Worm (Caenorhabditis elegans) whole organism, midembryonic: ENCODE measurements around the gene K02E7.11.

Experiments used
- flt-1 ChIP-seq: fragments of 200-800 bp; sonication (Bioruptor generic); IDR thresholded peaks from 2 replicates; pipeline ENCODE4 v1.3.6; 2022; ENCODE audit warnings: missing genetic modification characterization, missing compliant biosample characterization
- klf-2 ChIP-seq: fragments of 200-800 bp; sonication (Bioruptor generic); conservative IDR thresholded peaks from 2 replicates; pipeline ENCODE4 v1.3.6; 2022; ENCODE audit warnings: missing genetic modification reagents, missing genetic modification characterization, missing compliant biosample characterization
- ztf-29 ChIP-seq: fragments of 200-800 bp; sonication (Bioruptor generic); IDR thresholded peaks from 2 replicates; pipeline ENCODE4 v1.3.6; 2022; ENCODE audit warnings: missing genetic modification reagents, missing genetic modification characterization, missing compliant biosample characterization

DNA sequence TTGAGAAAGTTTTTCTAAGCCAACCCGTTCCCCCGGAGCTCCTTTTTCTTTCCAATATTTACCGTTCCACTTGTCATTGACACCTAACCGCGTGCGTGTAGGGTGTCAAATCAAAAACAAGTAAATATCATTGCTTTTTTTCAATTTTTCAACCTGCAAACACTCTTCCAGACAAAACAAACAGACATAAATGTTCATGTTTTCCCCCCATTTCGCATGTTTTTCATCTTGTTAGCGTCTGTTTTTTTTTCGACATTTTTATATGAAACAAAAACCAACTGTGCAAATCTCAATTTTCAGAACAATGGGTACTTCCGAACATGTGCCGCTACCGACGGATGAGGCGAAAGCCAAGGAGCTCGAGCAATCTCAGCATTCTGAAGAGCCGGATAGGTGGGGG, 16.4 kb upstream of the K02E7.11 start, which contains the start of gene snf-3:
- TF ChIP-seq klf-2 (no peak), ztf-29 (GFP tag; lab: Robert Waterston, UW) (no peak), flt-1 (GFP tag; lab: Robert Waterston, UW) (no peak)
